Fruit fly (Drosophila melanogaster) whole organism, embryonic: ENCODE measurements around the gene CG31910.

ENCODE experiments used
- Aef1 ChIP-seq: fragments of 200-800 bp; sonication (Bioruptor generic); IDR thresholded peaks from 3 replicates; pipeline ENCODE4 v1.3.6; 2022; ENCODE audit warnings: missing biosample characterization, missing genetic modification characterization
- Atf6 ChIP-seq: fragments of 200-800 bp; sonication (Bioruptor generic); IDR thresholded peaks from 2 replicates; pipeline ENCODE4 v1.3.6; 2022; ENCODE audit warnings: missing biosample characterization, missing genetic modification characterization
- Bdp1 ChIP-seq: fragments of 200-800 bp; sonication (Bioruptor generic); optimal IDR thresholded peaks from 3 replicates; lab custom pipeline; 2016; ENCODE audit warnings: missing biosample characterization, missing genetic modification characterization
- CG11723 ChIP-seq: fragments of 200-800 bp; sonication (Bioruptor generic); optimal IDR thresholded peaks from 2 replicates; lab custom pipeline; 2017; ENCODE audit warnings: missing biosample characterization, mild to moderate bottlenecking, missing genetic modification characterization
- CG12942 ChIP-seq: fragments of 200-800 bp; sonication (Bioruptor generic); optimal IDR thresholded peaks from 3 replicates; lab custom pipeline; 2016; ENCODE audit warnings: missing biosample characterization, missing genetic modification characterization
- CG13775 ChIP-seq: fragments of 200-800 bp; sonication (Bioruptor generic); optimal IDR thresholded peaks from 3 replicates; lab custom pipeline; 2017; ENCODE audit warnings: missing biosample characterization, mild to moderate bottlenecking, missing genetic modification characterization
- CG17328 ChIP-seq: fragments of 200-800 bp; sonication (Bioruptor generic); IDR thresholded peaks from 2 replicates; pipeline ENCODE4 v1.3.6; 2022; ENCODE audit warnings: missing biosample characterization, missing genetic modification characterization
- CG17829 ChIP-seq: fragments of 200-800 bp; optimal IDR thresholded peaks from 2 replicates; lab custom pipeline; 2019; ENCODE audit warnings: missing biosample characterization, mild to moderate bottlenecking, missing genetic modification characterization, moderate library complexity
- CG1832 ChIP-seq: fragments of 200-800 bp; sonication (Bioruptor generic); optimal IDR thresholded peaks from 2 replicates; lab custom pipeline; 2017; ENCODE audit warnings: missing biosample characterization, mild to moderate bottlenecking, missing genetic modification characterization, inconsistent platforms
- CG2116 ChIP-seq: fragments of 200-800 bp; sonication (Bioruptor generic); optimal IDR thresholded peaks from 3 replicates; lab custom pipeline; 2018; ENCODE audit warnings: missing biosample characterization, mild to moderate bottlenecking, missing genetic modification characterization
- CG31441 ChIP-seq: fragments of 200-800 bp; sonication (Bioruptor generic); IDR thresholded peaks from 2 replicates; pipeline ENCODE4 v1.3.6; 2022; ENCODE audit warnings: missing biosample characterization, missing genetic modification characterization
- CG3838 ChIP-seq: fragments of 200-800 bp; sonication (Bioruptor generic); optimal IDR thresholded peaks from 3 replicates; lab custom pipeline; 2016; ENCODE audit warnings: missing biosample characterization, missing genetic modification characterization
- CG4404 ChIP-seq: fragments of 200-800 bp; sonication (Bioruptor generic); IDR thresholded peaks from 2 replicates; pipeline ENCODE4 v1.3.6; 2022; ENCODE audit warnings: missing biosample characterization, missing genetic modification characterization
- CG4424 ChIP-seq: fragments of 200-800 bp; sonication (Bioruptor generic); optimal IDR thresholded peaks from 3 replicates; lab custom pipeline; 2016; ENCODE audit warnings: missing biosample characterization, missing genetic modification characterization
- CG4707 ChIP-seq: fragments of 200-800 bp; sonication (Bioruptor generic); optimal IDR thresholded peaks from 2 replicates; lab custom pipeline; 2018; ENCODE audit warnings: missing biosample characterization, mild to moderate bottlenecking, missing genetic modification characterization, moderate library complexity
- CG5245 ChIP-seq: fragments of 200-800 bp; sonication (Bioruptor generic); optimal IDR thresholded peaks from 3 replicates; lab custom pipeline; 2016; ENCODE audit warnings: missing biosample characterization, missing genetic modification characterization
- CG7372 ChIP-seq: fragments of 200-800 bp; sonication (Bioruptor generic); IDR thresholded peaks from 2 replicates; pipeline ENCODE4 v1.3.6; 2022; ENCODE audit warnings: missing biosample characterization, missing genetic modification characterization
- CG9876 ChIP-seq: fragments of 200-800 bp; sonication (Bioruptor generic); optimal IDR thresholded peaks from 2 replicates; lab custom pipeline; 2016; ENCODE audit warnings: missing biosample characterization, missing genetic modification characterization
- Camta ChIP-seq: fragments of 200-800 bp; sonication (Bioruptor generic); optimal IDR thresholded peaks from 2 replicates; lab custom pipeline; 2016; ENCODE audit warnings: missing biosample characterization, missing genetic modification characterization
- Doc3 ChIP-seq: fragments of 200-800 bp; sonication (Bioruptor generic); IDR thresholded peaks from 3 replicates; pipeline ENCODE4 v1.3.6; 2022; ENCODE audit warnings: missing biosample characterization, missing genetic modification characterization; ENCODE audit not compliant: partially characterized antibody
- Ets65A ChIP-seq: fragments of 200-800 bp; sonication (Bioruptor generic); peaks from one replicate; lab custom pipeline; 2016; ENCODE audit warnings: missing biosample characterization, missing genetic modification characterization
- Fer1 ChIP-seq: fragments of 200-800 bp; sonication (Bioruptor generic); optimal IDR thresholded peaks from 2 replicates; lab custom pipeline; 2017; ENCODE audit warnings: missing biosample characterization, mild to moderate bottlenecking, missing genetic modification characterization
- HLH4C ChIP-seq: fragments of 200-800 bp; sonication (Bioruptor generic); IDR thresholded peaks from 3 replicates; pipeline ENCODE4 v1.3.6; 2022; ENCODE audit warnings: missing biosample characterization, missing genetic modification characterization; ENCODE audit not compliant: partially characterized antibody
- Kr ChIP-seq: fragments of 200-800 bp; sonication (Bioruptor generic); optimal IDR thresholded peaks from 2 replicates; lab custom pipeline; 2017; ENCODE audit warnings: missing biosample characterization, mild to moderate bottlenecking, missing genetic modification characterization
- Lim3 ChIP-seq: fragments of 200-800 bp; sonication (Bioruptor generic); IDR thresholded peaks from 2 replicates; pipeline ENCODE4 v1.3.6; 2022; ENCODE audit warnings: missing biosample characterization, missing genetic modification characterization
- Myb ChIP-seq: fragments of 200-800 bp; sonication (Bioruptor generic); optimal IDR thresholded peaks from 2 replicates; lab custom pipeline; 2016; ENCODE audit warnings: missing biosample characterization, missing genetic modification characterization
- Nf-YB ChIP-seq: fragments of 200-800 bp; sonication (Bioruptor generic); optimal IDR thresholded peaks from 3 replicates; lab custom pipeline; 2019; ENCODE audit warnings: missing biosample characterization, mild to moderate bottlenecking, missing genetic modification characterization, moderate library complexity
- PHDP ChIP-seq: fragments of 200-800 bp; sonication (Bioruptor generic); optimal IDR thresholded peaks from 3 replicates; lab custom pipeline; 2018; ENCODE audit warnings: missing biosample characterization, mild to moderate bottlenecking, missing genetic modification characterization, moderate library complexity
- Sox100B ChIP-seq: fragments of 200-800 bp; sonication (Bioruptor generic); optimal IDR thresholded peaks from 3 replicates; lab custom pipeline; 2018; ENCODE audit warnings: missing biosample characterization, mild to moderate bottlenecking, missing genetic modification characterization
- Sry-δ ChIP-seq: fragments of 200-800 bp; sonication (Bioruptor generic); optimal IDR thresholded peaks from 2 replicates; lab custom pipeline; 2016; ENCODE audit warnings: missing biosample characterization, missing genetic modification characterization
- Stat92E ChIP-seq, 3 experiments: fragments of >200 bp in 2 of 3; fragments of 200-800 bp in 1 of 3; sonication (Bioruptor generic) in 1 of 3; optimal IDR thresholded peaks; 2 replicates each; lab custom pipeline; 2017 to 2019; ENCODE audit warnings: missing biosample characterization in 3 of 3, missing genetic modification characterization in 3 of 3, mild to moderate bottlenecking in 1 of 3, moderate library complexity in 1 of 3
- ab ChIP-seq: fragments of 200-800 bp; sonication (Bioruptor generic); optimal IDR thresholded peaks from 2 replicates; lab custom pipeline; 2016; ENCODE audit warnings: missing biosample characterization, missing genetic modification characterization
- az2 ChIP-seq: fragments of 200-800 bp; sonication (Bioruptor generic); optimal IDR thresholded peaks from 3 replicates; lab custom pipeline; 2016; ENCODE audit warnings: missing biosample characterization, missing genetic modification characterization
- bbx ChIP-seq: fragments of 200-800 bp; sonication (Bioruptor generic); IDR thresholded peaks from 2 replicates; pipeline ENCODE4 v1.3.6; 2022; ENCODE audit warnings: missing biosample characterization, missing genetic modification characterization; ENCODE audit not compliant: partially characterized antibody
- cato ChIP-seq: fragments of 200-800 bp; sonication (Bioruptor generic); optimal IDR thresholded peaks from 2 replicates; lab custom pipeline; 2016; ENCODE audit warnings: missing biosample characterization, missing genetic modification characterization, borderline replicate concordance
- caup ChIP-seq: fragments of 200-800 bp; sonication (Bioruptor generic); optimal IDR thresholded peaks from 3 replicates; lab custom pipeline; 2017; ENCODE audit warnings: missing biosample characterization, mild to moderate bottlenecking, missing genetic modification characterization, moderate library complexity; ENCODE audit not compliant: severe bottlenecking
- ci ChIP-seq: fragments of 200-800 bp; sonication (Bioruptor generic); IDR thresholded peaks from 3 replicates; pipeline ENCODE4 v1.3.6; 2022; ENCODE audit warnings: missing biosample characterization, missing genetic modification characterization
- da ChIP-seq: fragments of 200-800 bp; sonication (Bioruptor generic); optimal IDR thresholded peaks from 2 replicates; lab custom pipeline; 2016; ENCODE audit warnings: missing biosample characterization, missing genetic modification characterization
- dimm ChIP-seq: fragments of 200-800 bp; sonication (Bioruptor generic); IDR thresholded peaks from 2 replicates; pipeline ENCODE4 v1.3.6; 2022; ENCODE audit warnings: missing biosample characterization, missing genetic modification characterization
- exex ChIP-seq: fragments of 200-800 bp; sonication (Bioruptor generic); optimal IDR thresholded peaks from 4 replicates; lab custom pipeline; 2018; ENCODE audit warnings: missing biosample characterization, mild to moderate bottlenecking, missing genetic modification characterization, moderate library complexity
- ham ChIP-seq: fragments of 200-800 bp; sonication (Bioruptor generic); IDR thresholded peaks from 2 replicates; pipeline ENCODE4 v1.3.6; 2022; ENCODE audit warnings: missing biosample characterization, missing genetic modification characterization
- jigr1 ChIP-seq: fragments of 200-800 bp; sonication (Bioruptor generic); IDR thresholded peaks from 3 replicates; pipeline ENCODE4 v1.3.6; 2022; ENCODE audit warnings: missing biosample characterization, missing genetic modification characterization
- kni ChIP-seq: fragments of 200-800 bp; sonication (Bioruptor generic); optimal IDR thresholded peaks from 3 replicates; lab custom pipeline; 2017; ENCODE audit warnings: mild to moderate bottlenecking, missing biosample characterization, missing genetic modification reagents, missing genetic modification characterization
- onecut ChIP-seq: fragments of 200-800 bp; sonication (Bioruptor generic); IDR thresholded peaks from 2 replicates; pipeline ENCODE4 v1.3.6; 2022; ENCODE audit warnings: missing biosample characterization, missing genetic modification characterization
- pfk ChIP-seq: fragments of 200-800 bp; sonication (Bioruptor generic); optimal IDR thresholded peaks from 2 replicates; lab custom pipeline; 2018; ENCODE audit warnings: missing biosample characterization, mild to moderate bottlenecking, missing genetic modification characterization, moderate library complexity
- phol ChIP-seq: fragments of 200-800 bp; sonication (Bioruptor generic); optimal IDR thresholded peaks from 3 replicates; lab custom pipeline; 2018; ENCODE audit warnings: missing biosample characterization, mild to moderate bottlenecking, missing genetic modification characterization, moderate library complexity
- pros ChIP-seq: fragments of 200-800 bp; sonication (Bioruptor generic); optimal IDR thresholded peaks from 3 replicates; lab custom pipeline; 2019; ENCODE audit warnings: missing biosample characterization, mild to moderate bottlenecking, missing genetic modification characterization, moderate library complexity
- row ChIP-seq: fragments of 200-800 bp; sonication (Bioruptor generic); IDR thresholded peaks from 3 replicates; pipeline ENCODE4 v1.3.6; 2022; ENCODE audit warnings: missing biosample characterization, missing genetic modification characterization
- wek ChIP-seq: fragments of 200-800 bp; sonication (Bioruptor generic); optimal IDR thresholded peaks from 3 replicates; lab custom pipeline; 2018; ENCODE audit warnings: missing biosample characterization, mild to moderate bottlenecking, missing genetic modification characterization, moderate library complexity
- zfh2 ChIP-seq: fragments of 200-800 bp; sonication (Bioruptor generic); optimal IDR thresholded peaks from 2 replicates; lab custom pipeline; 2016; ENCODE audit warnings: missing biosample characterization, missing genetic modification characterization

The CG31910 gene

DNA sequence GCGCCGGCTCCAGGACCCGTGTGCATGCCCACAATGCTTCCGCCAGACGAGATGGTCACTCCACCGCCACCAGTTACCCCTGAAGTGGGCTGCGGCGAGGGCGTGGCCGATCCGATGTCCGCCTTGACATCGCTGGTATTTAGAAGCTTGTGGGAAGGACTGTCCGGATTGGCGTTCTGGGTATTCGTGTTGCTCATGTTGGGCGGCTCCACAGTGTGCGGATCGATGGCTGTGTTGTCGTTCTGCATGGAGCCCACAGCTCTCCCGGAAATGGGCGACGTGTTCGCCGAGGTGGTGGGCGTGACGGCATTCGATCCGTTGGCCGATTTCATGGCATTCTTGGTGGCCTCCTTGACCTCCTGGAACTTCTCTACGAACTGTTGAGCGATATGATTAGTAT is 23.7 kb downstream of the CG31910 start:
- TF ChIP-seq pfk (GFP tag; lab: Kevin White, UChicago) (no peak), Ets65A (peak; percentile 92), ci (GFP tag; lab: Robert Waterston, UW) (0 out of 3 replicates have a peak, but pooled peaks have one; percentile 23), Doc3 (GFP tag; lab: Robert Waterston, UW) (no peak), ham (GFP tag; lab: Robert Waterston, UW) (no peak), wek (GFP tag; lab: Kevin White, UChicago) (no peak), CG4404 (GFP tag; lab: Robert Waterston, UW) (no peak), CG17328 (GFP tag; lab: Robert Waterston, UW) (0 out of 2 replicates have a peak, but pooled peaks have one; percentile 10), CG7372 (no peak)
- TF ChIP-seq, all 482 proteins: peak for 3

DNA sequence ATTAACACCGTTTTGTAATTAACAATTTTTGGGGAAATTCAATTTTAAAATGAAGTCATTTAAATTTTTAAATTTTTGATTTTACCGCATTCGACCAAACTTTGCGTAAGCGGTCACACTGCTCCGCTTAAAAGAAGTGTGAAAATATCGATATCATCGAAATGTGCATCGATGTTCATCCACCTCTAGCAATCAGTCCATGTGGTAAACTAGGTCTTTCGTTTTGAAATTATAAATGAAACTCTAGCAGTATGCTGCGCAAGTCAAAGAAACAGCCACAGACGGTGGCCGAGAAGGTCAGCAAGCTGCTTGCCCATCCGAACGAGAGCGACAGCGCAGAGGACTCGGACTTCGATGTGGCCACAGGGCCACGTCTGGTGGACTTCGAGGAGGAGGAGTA is 28.0 kb downstream of the CG31910 start, which contains the start of gene Aatf:
Aatf (plus strand) TSS at position 166 of the 400 bp plus-strand sequence.
- TF ChIP-seq Bdp1 (GFP tag; lab: Kevin White, UChicago) (no peak), Lim3 (GFP tag; lab: Robert Waterston, UW) (no peak), cato (GFP tag; lab: Kevin White, UChicago) (no peak), bbx (peak; percentile 83), CG11723 (GFP tag; lab: Kevin White, UChicago) (no peak), jigr1 (GFP tag; lab: Robert Waterston, UW) (no peak), HLH4C (GFP tag; lab: Robert Waterston, UW) (peak; percentile 71), Sry-δ (peak; percentile 97), Myb (GFP tag; lab: Kevin White, UChicago) (peak; percentile 47), CG12942 (GFP tag; lab: Kevin White, UChicago) (no peak), PHDP (tag; lab: Kevin White, UChicago) (no peak), row (peak; percentile 28; the same call in 1 of the 3 replicates), kni (GFP tag; lab: Kevin White, UChicago) (no peak), pros (GFP tag; lab: Kevin White, UChicago) (no peak), CG2116 (peak; percentile 81), Camta (GFP tag; lab: Kevin White, UChicago) (no peak), CG3838 (no peak), CG5245 (no peak), CG17829 (tag; lab: Kevin White, UChicago) (peak; percentile 22), phol (tag; lab: Kevin White, UChicago) (peak; percentile 37), CG9876 (GFP tag; lab: Kevin White, UChicago) (no peak), onecut (GFP tag; lab: Robert Waterston, UW) (no peak), dimm (GFP tag; lab: Robert Waterston, UW) (no peak), Kr (GFP tag; lab: Kevin White, UChicago) (no peak), exex (tag; lab: Kevin White, UChicago) (no peak), Stat92E (GFP tag; optimal IDR thresholded peaks at IDR 0.05; lab: Kevin White, UChicago) (peak in 1 of 3 experiments; percentile 15), Sox100B (GFP tag; lab: Kevin White, UChicago) (no peak), caup (GFP tag; lab: Kevin White, UChicago) (no peak), Nf-YB (GFP tag; lab: Kevin White, UChicago) (no peak), CG4707 (GFP tag; lab: Kevin White, UChicago) (no peak), Fer1 (GFP tag; lab: Kevin White, UChicago) (no peak), CG31441 (GFP tag; lab: Robert Waterston, UW) (no peak), CG4424 (GFP tag; lab: Kevin White, UChicago) (no peak), ab (GFP tag; lab: Kevin White, UChicago) (no peak), az2 (GFP tag; lab: Kevin White, UChicago) (no peak), Atf6 (GFP tag; lab: Robert Waterston, UW) (0 out of 2 replicates have a peak, but pooled peaks have one; percentile 33), da (GFP tag; lab: Kevin White, UChicago) (no peak), CG13775 (GFP tag; lab: Kevin White, UChicago) (no peak), Aef1 (GFP tag; lab: Robert Waterston, UW) (no peak), zfh2 (GFP tag; lab: Kevin White, UChicago) (no peak), CG1832 (GFP tag; lab: Kevin White, UChicago) (no peak)
